Worm (Caenorhabditis elegans) whole organism, mixed stage, embryonic: ENCODE results near the gene srh-209.

Experiments used
- bed-3 ChIP-seq: fragments of 200-800 bp; sonication (Bioruptor generic); optimal IDR thresholded peaks from 3 replicates; lab custom pipeline; 2018; ENCODE audit warnings: mild to moderate bottlenecking, missing genetic modification characterization, moderate library complexity, missing compliant biosample characterization
- ceh-43 ChIP-seq: fragments of 200-800 bp; sonication (Bioruptor generic); optimal IDR thresholded peaks from 2 replicates; lab custom pipeline; 2018; ENCODE audit warnings: mild to moderate bottlenecking, missing genetic modification characterization, moderate library complexity, missing compliant biosample characterization
- lin-13 ChIP-seq: fragments of 150-350 bp; optimal IDR thresholded peaks from 2 replicates; lab custom pipeline; 2014; ENCODE audit warnings: missing biosample characterization, missing genetic modification characterization
- mep-1 ChIP-seq: fragments of 150-350 bp; optimal IDR thresholded peaks from 2 replicates; lab custom pipeline; 2017; ENCODE audit warnings: missing biosample characterization, missing genetic modification reagents, missing genetic modification characterization, inconsistent platforms
- nhr-237 ChIP-seq: fragments of 150-350 bp; optimal IDR thresholded peaks from 2 replicates; lab custom pipeline; 2014; ENCODE audit warnings: missing biosample characterization, missing genetic modification characterization
- nhr-28 ChIP-seq: fragments of 150-350 bp; optimal IDR thresholded peaks from 2 replicates; lab custom pipeline; 2014; ENCODE audit warnings: missing biosample characterization, missing genetic modification characterization
- pha-4 ChIP-seq: fragments of 150-350 bp; optimal IDR thresholded peaks from 2 replicates; lab custom pipeline; 2018; ENCODE audit warnings: missing biosample characterization, missing genetic modification reagents, missing genetic modification characterization
- unc-62 ChIP-seq: fragments of 150-350 bp; optimal IDR thresholded peaks from 2 replicates; lab custom pipeline; 2014; ENCODE audit warnings: missing biosample characterization, missing genetic modification reagents, missing genetic modification characterization
- zip-8 ChIP-seq: fragments of 150-350 bp; optimal IDR thresholded peaks from 2 replicates; lab custom pipeline; 2014; ENCODE audit warnings: missing biosample characterization, missing genetic modification characterization

- no peak for TF ChIP-seq unc-62
- no peak for TF ChIP-seq lin-13 (tag; lab: Kevin White, UChicago)
- no peak for TF ChIP-seq nhr-237 (tag; lab: Kevin White, UChicago)
- no peak for TF ChIP-seq mep-1 (tag; lab: Kevin White, UChicago)
- no peak for TF ChIP-seq zip-8 (tag; lab: Kevin White, UChicago)
- TF ChIP-seq pha-4 (tag; lab: Kevin White, UChicago) = no peak
- TF ChIP-seq nhr-28 = no peak
- TF ChIP-seq bed-3 (GFP tag; lab: Kevin White, UChicago) = no peak
- TF ChIP-seq ceh-43 = no peak
Measured at ce11 chrV:18378819-18379218, 25.8 kb downstream of the srh-209 start, which contains the start of gene Y51A2B.8.
